Worm (Caenorhabditis elegans): ENCODE measurements around the gene R02F2.10.

- TF ChIP-seq pag-3 (tag; optimal IDR thresholded peaks at IDR 0.05; ENCODE audit: borderline replicate concordance) = no peak
- no peak for TF ChIP-seq rnt-1 (tag; optimal IDR thresholded peaks at IDR 0.05)
Observed at ce11 chrIII:5500732-5501131, 22.6 kb downstream of the R02F2.10 start.

Measured in whole organism, late embryonic.